Fruit fly (Drosophila melanogaster) whole organism, embryonic: Measurements from ENCODE around the gene Cep97.

ENCODE experiments used
- Antp ChIP-seq: fragments of 200-800 bp; sonication (Bioruptor generic); optimal IDR thresholded peaks from 3 replicates; lab custom pipeline; 2016; ENCODE audit warnings: missing biosample characterization, missing genetic modification characterization
- B-H2 ChIP-seq: fragments of 200-800 bp; sonication (Bioruptor generic); optimal IDR thresholded peaks from 2 replicates; lab custom pipeline; 2018; ENCODE audit warnings: missing biosample characterization, mild to moderate bottlenecking, missing genetic modification characterization
- CG10274 ChIP-seq: fragments of 200-800 bp; sonication (Bioruptor generic); optimal IDR thresholded peaks from 3 replicates; lab custom pipeline; 2017; ENCODE audit warnings: missing biosample characterization, mild to moderate bottlenecking, missing genetic modification characterization
- CG10979 ChIP-seq: fragments of 200-800 bp; sonication (Bioruptor generic); optimal IDR thresholded peaks from 2 replicates; lab custom pipeline; 2018; ENCODE audit warnings: missing biosample characterization, mild to moderate bottlenecking, missing genetic modification characterization, moderate library complexity
- CG11085 ChIP-seq: fragments of 200-800 bp; sonication (Bioruptor generic); IDR thresholded peaks from 2 replicates; pipeline ENCODE4 v1.3.6; 2022; ENCODE audit warnings: missing biosample characterization, missing genetic modification characterization
- CG11723 ChIP-seq: fragments of 200-800 bp; sonication (Bioruptor generic); optimal IDR thresholded peaks from 2 replicates; lab custom pipeline; 2017; ENCODE audit warnings: missing biosample characterization, mild to moderate bottlenecking, missing genetic modification characterization
- CG12071 ChIP-seq: fragments of 200-800 bp; sonication (Bioruptor generic); optimal IDR thresholded peaks from 3 replicates; lab custom pipeline; 2018; ENCODE audit warnings: missing biosample characterization, mild to moderate bottlenecking, missing genetic modification characterization
- CG14860 ChIP-seq: fragments of 200-800 bp; sonication (Bioruptor generic); IDR thresholded peaks from 3 replicates; pipeline ENCODE4 v1.3.6; 2022; ENCODE audit warnings: missing biosample characterization, missing genetic modification characterization; ENCODE audit not compliant: partially characterized antibody
- CG1529 ChIP-seq: fragments of 200-800 bp; sonication (Bioruptor generic); optimal IDR thresholded peaks from 3 replicates; lab custom pipeline; 2018; ENCODE audit warnings: missing biosample characterization, missing genetic modification characterization
- CG16779 ChIP-seq: fragments of 200-800 bp; sonication (Bioruptor generic); IDR thresholded peaks from 2 replicates; pipeline ENCODE4 v1.3.6; 2022; ENCODE audit warnings: missing biosample characterization, missing genetic modification characterization
- CG17186 ChIP-seq: fragments of 200-800 bp; sonication (Bioruptor generic); optimal IDR thresholded peaks from 3 replicates; lab custom pipeline; 2017; ENCODE audit warnings: missing biosample characterization, missing genetic modification reagents, missing genetic modification characterization
- CG17568 ChIP-seq: fragments of 200-800 bp; sonication (Bioruptor generic); optimal IDR thresholded peaks from 2 replicates; lab custom pipeline; 2018; ENCODE audit warnings: missing biosample characterization, mild to moderate bottlenecking, missing genetic modification characterization, moderate library complexity
- CG17612 ChIP-seq: fragments of 200-800 bp; sonication (Bioruptor generic); IDR thresholded peaks from 2 replicates; pipeline ENCODE4 v1.3.6; 2022; ENCODE audit warnings: missing biosample characterization, missing genetic modification characterization
- CG30020 ChIP-seq: fragments of 200-800 bp; optimal IDR thresholded peaks from 2 replicates; lab custom pipeline; 2019; ENCODE audit warnings: missing biosample characterization, mild to moderate bottlenecking, missing genetic modification characterization, moderate library complexity
- CG3407 ChIP-seq: fragments of 200-800 bp; sonication (Bioruptor generic); optimal IDR thresholded peaks from 2 replicates; lab custom pipeline; 2018; ENCODE audit warnings: missing biosample characterization, mild to moderate bottlenecking, missing genetic modification characterization
- CG34224 ChIP-seq: fragments of 200-800 bp; sonication (Bioruptor generic); IDR thresholded peaks from 3 replicates; pipeline ENCODE4 v1.3.6; 2022; ENCODE audit warnings: missing biosample characterization, missing genetic modification characterization; ENCODE audit not compliant: partially characterized antibody
- CG34422 ChIP-seq: fragments of 200-800 bp; sonication (Bioruptor generic); IDR thresholded peaks from 3 replicates; pipeline ENCODE4 v1.3.6; 2022; ENCODE audit warnings: missing biosample characterization, missing genetic modification characterization
- CG4854 ChIP-seq: fragments of 200-800 bp; sonication (Bioruptor generic); optimal IDR thresholded peaks from 2 replicates; lab custom pipeline; 2016; ENCODE audit warnings: missing biosample characterization, missing genetic modification characterization, inconsistent platforms
- CG5953 ChIP-seq: fragments of 200-800 bp; sonication (Bioruptor generic); IDR thresholded peaks from 2 replicates; pipeline ENCODE4 v1.3.6; 2022; ENCODE audit warnings: missing biosample characterization, missing genetic modification characterization
- CG7372 ChIP-seq: fragments of 200-800 bp; sonication (Bioruptor generic); IDR thresholded peaks from 2 replicates; pipeline ENCODE4 v1.3.6; 2022; ENCODE audit warnings: missing biosample characterization, missing genetic modification characterization
- CG7786 ChIP-seq: fragments of 200-800 bp; sonication (Bioruptor generic); optimal IDR thresholded peaks from 2 replicates; lab custom pipeline; 2016; ENCODE audit warnings: missing biosample characterization, missing genetic modification characterization
- CG7928 ChIP-seq: fragments of 200-800 bp; sonication (Bioruptor generic); optimal IDR thresholded peaks from 2 replicates; lab custom pipeline; 2017; ENCODE audit warnings: missing biosample characterization, mild to moderate bottlenecking, missing genetic modification characterization
- CG7963 ChIP-seq: fragments of 200-800 bp; sonication (Bioruptor generic); IDR thresholded peaks from 3 replicates; pipeline ENCODE4 v1.3.6; 2022; ENCODE audit warnings: missing biosample characterization, missing genetic modification characterization; ENCODE audit not compliant: partially characterized antibody
- E2f2 ChIP-seq: fragments of 200-800 bp; sonication (Bioruptor generic); IDR thresholded peaks from 2 replicates; pipeline ENCODE4 v1.3.6; 2022; ENCODE audit warnings: missing biosample characterization, missing genetic modification characterization
- HHEX ChIP-seq: fragments of 200-800 bp; sonication (Bioruptor generic); optimal IDR thresholded peaks from 3 replicates; lab custom pipeline; 2017; ENCODE audit warnings: missing biosample characterization, mild to moderate bottlenecking, missing genetic modification characterization, missing genetic modification reagents
- HLH3B ChIP-seq: fragments of 200-800 bp; sonication (Bioruptor generic); IDR thresholded peaks from 2 replicates; pipeline ENCODE4 v1.3.6; 2022; ENCODE audit warnings: missing biosample characterization, missing genetic modification characterization
- HLH4C ChIP-seq: fragments of 200-800 bp; sonication (Bioruptor generic); IDR thresholded peaks from 3 replicates; pipeline ENCODE4 v1.3.6; 2022; ENCODE audit warnings: missing biosample characterization, missing genetic modification characterization; ENCODE audit not compliant: partially characterized antibody
- HmgZ ChIP-seq: fragments of 200-800 bp; sonication (Bioruptor generic); optimal IDR thresholded peaks from 2 replicates; lab custom pipeline; 2018; ENCODE audit warnings: missing biosample characterization, mild to moderate bottlenecking, missing genetic modification characterization
- Max ChIP-seq: fragments of 200-800 bp; sonication (Bioruptor generic); optimal IDR thresholded peaks from 2 replicates; lab custom pipeline; 2016; ENCODE audit warnings: missing biosample characterization, mild to moderate bottlenecking, missing genetic modification characterization
- Scr ChIP-seq: fragments of 200-800 bp; sonication (Bioruptor generic); IDR thresholded peaks from 2 replicates; pipeline ENCODE4 v1.3.6; 2022; ENCODE audit warnings: missing biosample characterization, missing genetic modification characterization; ENCODE audit not compliant: partially characterized antibody
- Sry-δ ChIP-seq: fragments of 200-800 bp; sonication (Bioruptor generic); optimal IDR thresholded peaks from 2 replicates; lab custom pipeline; 2016; ENCODE audit warnings: missing biosample characterization, missing genetic modification characterization
- abd-A ChIP-seq: fragments of 200-800 bp; sonication (Bioruptor generic); optimal IDR thresholded peaks from 3 replicates; lab custom pipeline; 2019; ENCODE audit warnings: missing biosample characterization, mild to moderate bottlenecking, missing genetic modification characterization, moderate library complexity
- ase ChIP-seq: fragments of 200-800 bp; sonication (Bioruptor generic); IDR thresholded peaks from 3 replicates; pipeline ENCODE4 v1.3.6; 2022; ENCODE audit warnings: missing biosample characterization, missing genetic modification characterization
- caup ChIP-seq: fragments of 200-800 bp; sonication (Bioruptor generic); optimal IDR thresholded peaks from 3 replicates; lab custom pipeline; 2017; ENCODE audit warnings: missing biosample characterization, mild to moderate bottlenecking, missing genetic modification characterization, moderate library complexity; ENCODE audit not compliant: severe bottlenecking
- cg ChIP-seq: fragments of 200-800 bp; sonication (Bioruptor generic); optimal IDR thresholded peaks from 3 replicates; lab custom pipeline; 2019; ENCODE audit warnings: missing biosample characterization, mild to moderate bottlenecking, missing genetic modification characterization, moderate library complexity
- crol ChIP-seq: fragments of 200-800 bp; sonication (Bioruptor generic); IDR thresholded peaks from 2 replicates; pipeline ENCODE4 v1.3.6; 2022; ENCODE audit warnings: missing biosample characterization, missing genetic modification characterization
- dan ChIP-seq: fragments of 200-800 bp; sonication (Bioruptor generic); IDR thresholded peaks from 2 replicates; pipeline ENCODE4 v1.3.6; 2022; ENCODE audit warnings: missing biosample characterization, missing genetic modification characterization
- exex ChIP-seq: fragments of 200-800 bp; sonication (Bioruptor generic); optimal IDR thresholded peaks from 4 replicates; lab custom pipeline; 2018; ENCODE audit warnings: missing biosample characterization, mild to moderate bottlenecking, missing genetic modification characterization, moderate library complexity
- fd3F ChIP-seq: fragments of 200-800 bp; sonication (Bioruptor generic); optimal IDR thresholded peaks from 2 replicates; lab custom pipeline; 2018; ENCODE audit warnings: missing biosample characterization, mild to moderate bottlenecking, missing genetic modification characterization, moderate library complexity
- hbn ChIP-seq: fragments of 200-800 bp; sonication (Bioruptor generic); IDR thresholded peaks from 2 replicates; pipeline ENCODE4 v1.3.6; 2022; ENCODE audit warnings: missing biosample characterization, missing genetic modification characterization; ENCODE audit not compliant: partially characterized antibody
- mld ChIP-seq: fragments of 200-800 bp; sonication (Bioruptor generic); IDR thresholded peaks from 3 replicates; pipeline ENCODE4 v1.3.6; 2022; ENCODE audit warnings: missing biosample characterization, missing genetic modification characterization; ENCODE audit not compliant: partially characterized antibody
- phol ChIP-seq: fragments of 200-800 bp; sonication (Bioruptor generic); optimal IDR thresholded peaks from 3 replicates; lab custom pipeline; 2018; ENCODE audit warnings: missing biosample characterization, mild to moderate bottlenecking, missing genetic modification characterization, moderate library complexity
- scrt ChIP-seq: fragments of 200-800 bp; sonication (Bioruptor generic); optimal IDR thresholded peaks from 2 replicates; lab custom pipeline; 2018; ENCODE audit warnings: missing biosample characterization, mild to moderate bottlenecking, missing genetic modification characterization, moderate library complexity
- sna ChIP-seq: fragments of 200-800 bp; sonication (Bioruptor generic); IDR thresholded peaks from 2 replicates; pipeline ENCODE4 v1.3.6; 2022; ENCODE audit warnings: missing biosample characterization, missing genetic modification characterization; ENCODE audit not compliant: partially characterized antibody
- sob ChIP-seq: fragments of 200-800 bp; sonication (Bioruptor generic); IDR thresholded peaks from 2 replicates; pipeline ENCODE4 v1.3.6; 2022; ENCODE audit warnings: missing biosample characterization, missing genetic modification characterization
- stwl ChIP-seq: fragments of 200-800 bp; sonication (Bioruptor generic); optimal IDR thresholded peaks from 3 replicates; lab custom pipeline; 2018; ENCODE audit warnings: missing biosample characterization, mild to moderate bottlenecking, missing genetic modification characterization, moderate library complexity
- toy ChIP-seq: fragments of 200-800 bp; sonication (Bioruptor generic); IDR thresholded peaks from 2 replicates; pipeline ENCODE4 v1.3.6; 2022; ENCODE audit warnings: missing biosample characterization, missing genetic modification characterization
- tx ChIP-seq: fragments of 200-800 bp; sonication (Bioruptor generic); optimal IDR thresholded peaks from 2 replicates; lab custom pipeline; 2016; ENCODE audit warnings: missing biosample characterization, missing genetic modification characterization
- wdn ChIP-seq: fragments of 200-800 bp; sonication (Bioruptor generic); IDR thresholded peaks from 2 replicates; pipeline ENCODE4 v1.3.6; 2022; ENCODE audit warnings: missing biosample characterization, missing genetic modification characterization
- zfh2 ChIP-seq: fragments of 200-800 bp; sonication (Bioruptor generic); optimal IDR thresholded peaks from 2 replicates; lab custom pipeline; 2016; ENCODE audit warnings: missing biosample characterization, missing genetic modification characterization

The Cep97 gene

dm6 chr2L:3867474-3868082 lies at the start of gene Cep97 (continued):
- TF ChIP-seq Scr (GFP tag; lab: Robert Waterston, UW) (peak; percentile 81), phol (tag; lab: Kevin White, UChicago) (no peak), HLH3B (GFP tag; lab: Robert Waterston, UW) (no peak), fd3F (no peak), exex (tag; lab: Kevin White, UChicago) (no peak), CG4854 (GFP tag; lab: Kevin White, UChicago) (no peak), dan (no peak), CG17186 (peak; percentile 32), Sry-δ (GFP tag; lab: Kevin White, UChicago) (peak; percentile 67), CG7928 (no peak), Antp (GFP tag; lab: Kevin White, UChicago) (no peak), wdn (GFP tag; lab: Robert Waterston, UW) (no peak), cg (GFP tag; lab: Kevin White, UChicago) (no peak), zfh2 (no peak), CG5953 (no peak), crol (GFP tag; lab: Robert Waterston, UW) (no peak), HHEX (GFP tag; lab: Kevin White, UChicago) (no peak), CG10979 (no peak), CG17568 (GFP tag; lab: Kevin White, UChicago) (no peak), stwl (tag; lab: Kevin White, UChicago) (peak; percentile 62), CG1529 (GFP tag; lab: Kevin White, UChicago) (no peak), mld (GFP tag; lab: Robert Waterston, UW) (peak; percentile 94), CG7372 (GFP tag; lab: Robert Waterston, UW) (no peak), Max (GFP tag; lab: Kevin White, UChicago) (no peak), ase (GFP tag; lab: Robert Waterston, UW) (no peak), CG34224 (GFP tag; lab: Robert Waterston, UW) (peak; percentile 87), CG10274 (GFP tag; lab: Kevin White, UChicago) (no peak), CG7786 (GFP tag; lab: Kevin White, UChicago) (no peak), HLH4C (GFP tag; lab: Robert Waterston, UW) (peak; percentile 98), scrt (GFP tag; lab: Kevin White, UChicago) (no peak), CG11085 (no peak), tx (GFP tag; lab: Kevin White, UChicago) (no peak), CG17612 (no peak), caup (GFP tag; lab: Kevin White, UChicago) (no peak), E2f2 (GFP tag; lab: Robert Waterston, UW) (peak; percentile 97), CG3407 (no peak), CG14860 (peak; percentile 89), CG11723 (GFP tag; lab: Kevin White, UChicago) (no peak), CG16779 (GFP tag; lab: Robert Waterston, UW) (no peak), toy (GFP tag; lab: Robert Waterston, UW) (no peak), sna (GFP tag; lab: Robert Waterston, UW) (peak; percentile 87), sob (GFP tag; lab: Robert Waterston, UW) (no peak), CG30020 (no peak), CG7963 (GFP tag; lab: Robert Waterston, UW) (peak; percentile 96), B-H2 (GFP tag; lab: Kevin White, UChicago) (no peak), hbn (GFP tag; lab: Robert Waterston, UW) (peak; percentile 82), abd-A (tag; lab: Kevin White, UChicago) (no peak), HmgZ (tag; lab: Kevin White, UChicago) (no peak), CG34422 (GFP tag; lab: Robert Waterston, UW) (0 out of 3 replicates have a peak, but pooled peaks have one; percentile 42), CG12071 (GFP tag; lab: Kevin White, UChicago) (no peak)
